Worm (Caenorhabditis elegans) whole organism, L3 larva: ENCODE data around the gene tnt-2.

Source experiments
- ceh-28 ChIP-seq: fragments of 150-350 bp; optimal IDR thresholded peaks from 2 replicates; lab custom pipeline; 2014; ENCODE audit warnings: missing biosample characterization, missing genetic modification reagents, missing genetic modification characterization
- elt-1 ChIP-seq: fragments of 150-350 bp; optimal IDR thresholded peaks from 2 replicates; lab custom pipeline; 2014; ENCODE audit warnings: missing biosample characterization, missing genetic modification characterization
- elt-3 ChIP-seq, 3 experiments: fragments of 150-350 bp in 1 of 3; sonication (generic microtip) in 2 of 3; optimal IDR thresholded peaks; 2 replicates in 2 of 3; 4 replicates in 1 of 3; lab custom pipeline; 2014 to 2017; ENCODE audit warnings: missing biosample characterization in 3 of 3, missing genetic modification characterization in 3 of 3
- fkh-10 ChIP-seq: sonication (generic microtip); optimal IDR thresholded peaks from 2 replicates; lab custom pipeline; 2017; ENCODE audit warnings: missing biosample characterization, missing genetic modification reagents, missing genetic modification characterization
- nhr-237 ChIP-seq: fragments of 150-350 bp; optimal IDR thresholded peaks from 2 replicates; lab custom pipeline; 2014; ENCODE audit warnings: missing biosample characterization, missing genetic modification characterization

- TF ChIP-seq elt-1 (tag; lab: Kevin White, UChicago) (no peak), ceh-28 (tag; lab: Kevin White, UChicago) (no peak), fkh-10 (no peak), nhr-237 (tag; lab: Kevin White, UChicago) (no peak), elt-3 (tag; optimal IDR thresholded peaks at IDR 0.05; lab: Kevin White, UChicago) (no peak)
Observed at ce11 chrX:8708053-8708452, 15.3 kb downstream of the tnt-2 start, which contains the start of gene F53A9.3.
